Fruit fly (Drosophila melanogaster) whole organism, prepupa: ENCODE measurements around the gene mRpL44.

Experiments used
- CG10631 ChIP-seq: fragments of 200-800 bp; sonication (Bioruptor generic); optimal IDR thresholded peaks from 2 replicates; lab custom pipeline; 2016; ENCODE audit warnings: missing biosample characterization, missing genetic modification characterization
- CG10669 ChIP-seq: fragments of 200-800 bp; sonication (Bioruptor generic); optimal IDR thresholded peaks from 3 replicates; lab custom pipeline; 2018; ENCODE audit warnings: missing biosample characterization, mild to moderate bottlenecking, missing genetic modification characterization, moderate library complexity
- CG3032 ChIP-seq: fragments of 200-800 bp; optimal IDR thresholded peaks from 2 replicates; lab custom pipeline; 2019; ENCODE audit warnings: missing biosample characterization, mild to moderate bottlenecking, missing genetic modification characterization, moderate library complexity
- CG4318 ChIP-seq: fragments of 200-800 bp; sonication (Bioruptor generic); optimal IDR thresholded peaks from 3 replicates; lab custom pipeline; 2017; ENCODE audit warnings: missing biosample characterization, mild to moderate bottlenecking, missing genetic modification characterization
- CG6163 ChIP-seq: fragments of 200-800 bp; sonication (Bioruptor generic); IDR thresholded peaks from 3 replicates; pipeline ENCODE4 v1.3.6; 2022; ENCODE audit warnings: missing biosample characterization, missing genetic modification characterization
- CG6276 ChIP-seq: fragments of 200-800 bp; sonication (Bioruptor generic); optimal IDR thresholded peaks from 2 replicates; lab custom pipeline; 2017; ENCODE audit warnings: missing biosample characterization, mild to moderate bottlenecking, missing genetic modification characterization
- CG6854 ChIP-seq: fragments of 200-800 bp; sonication (Bioruptor generic); optimal IDR thresholded peaks from 2 replicates; lab custom pipeline; 2017; ENCODE audit warnings: missing biosample characterization, mild to moderate bottlenecking, missing genetic modification characterization
- CG8319 ChIP-seq: fragments of 200-800 bp; sonication (Bioruptor generic); optimal IDR thresholded peaks from 3 replicates; lab custom pipeline; 2016; ENCODE audit warnings: missing biosample characterization, missing genetic modification characterization
- CG9139 ChIP-seq: fragments of 200-800 bp; sonication (Bioruptor generic); optimal IDR thresholded peaks from 3 replicates; lab custom pipeline; 2017; ENCODE audit warnings: missing biosample characterization, mild to moderate bottlenecking, missing genetic modification characterization
- Eip75B ChIP-seq: fragments of 200-800 bp; sonication (Bioruptor generic); optimal IDR thresholded peaks from 3 replicates; lab custom pipeline; 2016; ENCODE audit warnings: missing biosample characterization, missing genetic modification characterization
- Eip78C ChIP-seq: fragments of 200-800 bp; sonication (Bioruptor generic); peaks from one replicate; lab custom pipeline; 2016; ENCODE audit warnings: missing biosample characterization, missing genetic modification characterization
- Eip93F ChIP-seq: fragments of 200-800 bp; sonication (Bioruptor generic); optimal IDR thresholded peaks from 2 replicates; lab custom pipeline; 2016; ENCODE audit warnings: missing biosample characterization, mild to moderate bottlenecking, missing genetic modification characterization
- Gug ChIP-seq: fragments of 200-800 bp; sonication (Bioruptor generic); IDR thresholded peaks from 2 replicates; pipeline ENCODE4 v1.3.6; 2022; ENCODE audit warnings: missing biosample characterization, missing genetic modification characterization
- Hr38 ChIP-seq: sonication (Bioruptor generic); optimal IDR thresholded peaks from 2 replicates; lab custom pipeline; 2016; ENCODE audit warnings: missing biosample characterization, missing genetic modification characterization
- Hr4 ChIP-seq: fragments of 200-800 bp; sonication (Bioruptor generic); optimal IDR thresholded peaks from 3 replicates; lab custom pipeline; 2016; ENCODE audit warnings: missing biosample characterization, missing genetic modification characterization
- Smox ChIP-seq: fragments of 200-800 bp; sonication (Bioruptor generic); optimal IDR thresholded peaks from 3 replicates; lab custom pipeline; 2016; ENCODE audit warnings: missing biosample characterization, missing genetic modification characterization
- Sox14 ChIP-seq: fragments of 200-800 bp; sonication (Bioruptor generic); optimal IDR thresholded peaks from 3 replicates; lab custom pipeline; 2016; ENCODE audit warnings: missing biosample characterization, missing genetic modification characterization
- Sox15 ChIP-seq: fragments of 200-800 bp; sonication (Bioruptor generic); optimal IDR thresholded peaks from 3 replicates; lab custom pipeline; 2016; ENCODE audit warnings: missing biosample characterization, missing genetic modification characterization
- achi ChIP-seq: fragments of 200-800 bp; sonication (Bioruptor generic); optimal IDR thresholded peaks from 3 replicates; lab custom pipeline; 2016; ENCODE audit warnings: missing biosample characterization, missing genetic modification characterization
- cyc ChIP-seq: fragments of 200-800 bp; sonication (Bioruptor generic); optimal IDR thresholded peaks from 3 replicates; lab custom pipeline; 2016; ENCODE audit warnings: missing biosample characterization, missing genetic modification characterization
- dsx ChIP-seq: fragments of 200-800 bp; optimal IDR thresholded peaks from 3 replicates; lab custom pipeline; 2019; ENCODE audit warnings: missing biosample characterization, mild to moderate bottlenecking, missing genetic modification characterization, moderate library complexity; ENCODE audit not compliant: poor library complexity, severe bottlenecking
- eg ChIP-seq: fragments of 200-800 bp; sonication (Bioruptor generic); IDR thresholded peaks from 3 replicates; pipeline ENCODE4 v1.3.6; 2022; ENCODE audit warnings: missing biosample characterization, missing genetic modification characterization
- esn ChIP-seq: fragments of 200-800 bp; sonication (Bioruptor generic); optimal IDR thresholded peaks from 2 replicates; lab custom pipeline; 2016; ENCODE audit warnings: missing biosample characterization, mild to moderate bottlenecking, missing genetic modification characterization, moderate library complexity
- fd85E ChIP-seq: fragments of 200-800 bp; sonication (Bioruptor generic); optimal IDR thresholded peaks from 3 replicates; lab custom pipeline; 2016; ENCODE audit warnings: missing biosample characterization, missing genetic modification characterization
- lz ChIP-seq: fragments of 200-800 bp; sonication (Bioruptor generic); optimal IDR thresholded peaks from 3 replicates; lab custom pipeline; 2016; ENCODE audit warnings: missing biosample characterization, missing genetic modification characterization
- net ChIP-seq: fragments of 200-800 bp; sonication (Bioruptor generic); optimal IDR thresholded peaks from 3 replicates; lab custom pipeline; 2016; ENCODE audit warnings: missing biosample characterization, missing genetic modification characterization
- pdm3 ChIP-seq: fragments of 200-800 bp; sonication (Bioruptor generic); optimal IDR thresholded peaks from 3 replicates; lab custom pipeline; 2016; ENCODE audit warnings: missing biosample characterization, missing genetic modification characterization
- salr ChIP-seq, 2 experiments: fragments of 200-800 bp; sonication (Bioruptor generic); optimal IDR thresholded peaks; 3 replicates each; lab custom pipeline; 2016 to 2018; ENCODE audit warnings: missing biosample characterization in 2 of 2, missing genetic modification characterization in 2 of 2, mild to moderate bottlenecking in 1 of 2
- ss ChIP-seq, 2 experiments: fragments of 200-800 bp; sonication (Bioruptor generic); optimal IDR thresholded peaks; 2 replicates in 1 of 2; 3 replicates in 1 of 2; lab custom pipeline; 2017 to 2018; ENCODE audit warnings: mild to moderate bottlenecking in 2 of 2, missing biosample characterization in 2 of 2, missing genetic modification characterization in 2 of 2, moderate library complexity in 1 of 2
- svp ChIP-seq: fragments of 200-800 bp; sonication (Bioruptor generic); peaks from one replicate; lab custom pipeline; 2016; ENCODE audit warnings: missing biosample characterization, missing genetic modification characterization
- topi ChIP-seq: fragments of 200-800 bp; sonication (Bioruptor generic); optimal IDR thresholded peaks from 3 replicates; lab custom pipeline; 2016; ENCODE audit warnings: missing biosample characterization, missing genetic modification characterization
- vri ChIP-seq: fragments of 200-800 bp; sonication (Bioruptor generic); optimal IDR thresholded peaks from 3 replicates; lab custom pipeline; 2016; ENCODE audit warnings: missing biosample characterization, mild to moderate bottlenecking, missing genetic modification characterization

mRpL44 gene

DNA sequence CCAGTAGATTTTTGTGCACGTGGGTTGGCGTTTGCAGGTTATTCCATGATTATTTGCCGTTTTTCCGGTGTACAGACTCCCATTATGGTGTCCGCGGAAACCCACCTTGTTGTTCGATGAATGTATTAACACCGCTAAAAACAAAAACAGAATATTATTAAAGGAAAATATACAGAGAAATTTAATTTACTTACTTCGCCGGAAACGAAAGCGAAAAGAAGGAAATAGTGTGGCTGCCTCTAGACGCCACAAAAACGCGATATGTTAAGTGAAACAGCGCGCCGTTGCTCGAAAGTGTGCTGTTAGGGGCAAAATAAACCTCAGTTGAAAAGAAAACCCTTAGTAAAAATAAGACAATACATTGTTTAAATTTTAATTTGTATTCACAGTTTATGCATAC, 3.6 kb downstream of the mRpL44 start, which contains the start of gene RpL35A (continued):
- TF ChIP-seq CG10631 = no peak
- peak; percentile 43 for TF ChIP-seq CG3032 (tag; lab: Kevin White, UChicago)
- TF ChIP-seq ss (GFP tag; optimal IDR thresholded peaks at IDR 0.05; lab: Kevin White, UChicago) = peak; percentile 66 to 86
- TF ChIP-seq lz = peak; percentile 72
- no peak for TF ChIP-seq CG10669
- no peak for TF ChIP-seq CG9139 (GFP tag; lab: Kevin White, UChicago)
- TF ChIP-seq CG6276 (GFP tag; lab: Kevin White, UChicago) = no peak

DNA sequence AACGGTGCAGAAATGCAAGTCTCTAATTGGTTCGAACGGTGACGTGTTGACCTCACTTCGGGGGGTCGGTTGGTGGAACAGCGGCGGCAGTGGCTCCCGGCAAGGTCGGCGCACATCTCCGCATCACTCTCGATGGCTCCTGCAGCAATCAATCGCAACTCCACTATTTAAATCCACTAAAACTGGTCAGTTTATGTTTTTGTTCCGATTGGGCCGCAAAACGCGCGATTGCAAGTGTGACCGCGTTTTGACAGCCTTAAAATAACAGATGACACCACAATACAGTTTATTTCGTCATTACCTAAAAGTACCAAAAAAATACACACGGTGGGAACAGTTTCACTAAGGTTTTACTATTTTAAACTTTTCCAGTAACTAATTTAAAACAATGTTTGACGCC, 6.0 kb downstream of the mRpL44 start, which contains the start of gene PEK:
PEK (minus strand) TSS at position 273 of the 400 bp plus-strand sequence.
- TF ChIP-seq esn (GFP tag; lab: Kevin White, UChicago) (no peak), vri (GFP tag; lab: Kevin White, UChicago) (peak; percentile 44), fd85E (no peak), Eip93F (GFP tag; lab: Kevin White, UChicago) (no peak), CG4318 (GFP tag; lab: Kevin White, UChicago) (no peak), svp (GFP tag; lab: Kevin White, UChicago) (peak; percentile 76)

DNA sequence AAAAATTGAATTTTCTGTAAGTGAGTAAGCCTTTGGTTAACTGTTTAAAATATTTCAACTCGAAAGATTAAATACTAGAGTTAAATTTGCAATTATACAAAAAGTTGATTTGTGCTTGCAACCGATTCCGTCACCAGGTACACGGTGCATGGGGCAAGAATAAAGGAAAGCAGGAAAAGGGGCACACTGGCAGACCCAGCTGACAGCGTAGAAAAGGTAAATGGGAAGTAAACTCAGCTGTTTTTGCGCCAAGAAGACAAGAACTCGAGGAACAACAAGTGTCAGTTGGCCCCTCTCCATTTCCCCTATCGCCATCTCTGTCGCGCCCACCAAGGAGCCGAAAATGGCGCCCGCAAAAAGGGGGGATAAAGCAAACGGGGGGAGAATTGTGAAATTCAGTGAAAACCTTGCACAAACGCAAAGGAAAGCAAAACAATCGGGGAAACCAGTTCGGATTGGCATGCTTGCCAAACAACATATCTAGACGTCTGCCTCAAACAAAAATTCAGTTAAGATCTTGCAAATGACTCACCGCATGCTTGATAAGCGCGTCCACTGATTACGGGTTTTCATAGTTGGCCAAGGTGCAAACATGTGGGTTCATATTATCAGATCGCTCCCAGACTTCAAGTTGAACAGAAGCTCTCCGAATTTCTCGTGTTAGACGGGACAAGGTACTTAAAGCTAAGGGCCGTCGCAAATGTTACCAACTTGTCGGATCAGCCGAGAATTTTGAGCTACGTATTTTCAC, 7.1 kb downstream of the mRpL44 start:
- TF ChIP-seq achi = peak; percentile 58
- TF ChIP-seq ss (GFP tag; optimal IDR thresholded peaks at IDR 0.05; lab: Kevin White, UChicago) = peak in 1 of 2 experiments; percentile 37
- TF ChIP-seq pdm3 (GFP tag; lab: Kevin White, UChicago) = no peak
- TF ChIP-seq Sox14 (GFP tag; lab: Kevin White, UChicago) = peak; percentile 32
- no peak for TF ChIP-seq CG6163 (GFP tag; lab: Robert Waterston, UW)
- peak; percentile 23 for TF ChIP-seq esn (GFP tag; lab: Kevin White, UChicago)
- peak; percentile 29 for TF ChIP-seq CG6854 (GFP tag; lab: Kevin White, UChicago)
- peak; percentile 78 for TF ChIP-seq Eip78C (GFP tag; lab: Kevin White, UChicago)
- no peak for TF ChIP-seq CG10669
- 0 out of 3 replicates have a peak, but pooled peaks have one; percentile 15 for TF ChIP-seq eg (GFP tag; lab: Robert Waterston, UW)
- TF ChIP-seq lz = peak; percentile 16
- TF ChIP-seq, all 60 proteins: peak for 8

DNA sequence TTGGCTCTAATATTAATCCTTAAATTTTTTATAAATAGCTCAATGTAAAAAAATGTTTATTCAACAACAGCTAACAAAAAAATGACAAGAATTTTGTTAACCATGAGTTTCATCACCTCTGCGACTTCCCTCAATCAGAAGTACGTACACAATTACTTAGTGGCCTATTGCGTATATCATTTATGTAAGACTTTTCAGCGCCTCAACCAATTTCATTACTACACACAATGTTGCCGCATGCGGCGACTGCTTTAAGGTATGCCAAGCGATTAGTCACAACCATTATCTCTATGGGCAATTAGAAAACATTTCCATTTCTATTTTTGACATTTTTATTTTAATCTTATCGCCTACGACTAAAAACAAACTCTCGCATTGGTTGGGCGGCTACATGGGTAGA, 11.8 kb downstream of the mRpL44 start:
- TF ChIP-seq vri (GFP tag; lab: Kevin White, UChicago) (peak; percentile 18), Smox (GFP tag; lab: Kevin White, UChicago) (no peak)

DNA sequence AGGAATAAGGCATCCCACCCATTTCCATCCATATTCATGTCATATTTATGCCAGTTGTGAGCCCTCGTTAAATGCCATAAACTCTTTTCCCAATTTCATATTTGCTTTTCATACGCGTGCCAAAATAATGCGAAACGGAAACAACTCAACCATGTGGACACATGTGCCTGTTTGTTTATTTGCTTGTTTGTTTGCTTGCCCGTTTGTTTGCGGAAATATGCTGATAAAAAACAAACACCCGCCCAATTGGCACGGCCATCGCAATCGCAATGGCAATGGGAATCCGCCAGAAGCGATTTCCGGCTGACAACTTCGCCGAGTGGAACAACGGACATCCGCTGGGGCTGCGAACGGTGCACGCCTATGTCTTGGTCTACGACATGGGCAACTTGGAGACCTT, 16.1 kb downstream of the mRpL44 start:
- TF ChIP-seq cyc (GFP tag; lab: Kevin White, UChicago) (no peak), vri (GFP tag; lab: Kevin White, UChicago) (peak; percentile 13), CG3032 (tag; lab: Kevin White, UChicago) (no peak), Hr38 (no peak), achi (no peak), net (no peak), salr (GFP tag; optimal IDR thresholded peaks at IDR 0.05; lab: Kevin White, UChicago) (no peak), Eip75B (GFP tag; lab: Kevin White, UChicago) (no peak), Gug (GFP tag; lab: Robert Waterston, UW) (no peak), CG8319 (GFP tag; lab: Kevin White, UChicago) (no peak), topi (GFP tag; lab: Kevin White, UChicago) (no peak), Eip78C (GFP tag; lab: Kevin White, UChicago) (peak; percentile 50), dsx (no peak), Sox15 (GFP tag; lab: Kevin White, UChicago) (no peak), Hr4 (GFP tag; lab: Kevin White, UChicago) (no peak)
